Worm (Caenorhabditis elegans) whole organism, late embryonic: Measurements from ENCODE around the gene gst-8.

Experiments
- mec-3 ChIP-seq: sonication (generic microtip); optimal IDR thresholded peaks from 2 replicates; lab custom pipeline; 2016; ENCODE audit warnings: borderline replicate concordance, missing genetic modification characterization, missing compliant biosample characterization
- odd-2 ChIP-seq: sonication (generic microtip); optimal IDR thresholded peaks from 2 replicates; lab custom pipeline; 2017; ENCODE audit warnings: antibody characterized with exemption, mild to moderate bottlenecking, missing genetic modification characterization, missing compliant biosample characterization
- tbx-2 ChIP-seq: sonication (generic microtip); optimal IDR thresholded peaks from 2 replicates; lab custom pipeline; 2016; ENCODE audit warnings: missing genetic modification characterization, missing compliant biosample characterization
- zip-5 ChIP-seq: sonication (generic microtip); optimal IDR thresholded peaks from 2 replicates; lab custom pipeline; 2016; ENCODE audit warnings: missing genetic modification characterization, missing compliant biosample characterization

ce11 chrII:4888527-4889487 is 5.3 kb downstream of the gst-8 start, which contains the start of gene pgm-1:
- TF ChIP-seq mec-3 (tag; lab: Kevin White, UChicago) = no peak
- no peak for TF ChIP-seq zip-5 (tag; lab: Kevin White, UChicago)
- TF ChIP-seq tbx-2 (tag; lab: Kevin White, UChicago) = no peak
- no peak for TF ChIP-seq odd-2 (tag; lab: Kevin White, UChicago)
